Fruit fly (Drosophila melanogaster): ENCODE data around the gene Dph4.

Gene Dph4

DNA sequence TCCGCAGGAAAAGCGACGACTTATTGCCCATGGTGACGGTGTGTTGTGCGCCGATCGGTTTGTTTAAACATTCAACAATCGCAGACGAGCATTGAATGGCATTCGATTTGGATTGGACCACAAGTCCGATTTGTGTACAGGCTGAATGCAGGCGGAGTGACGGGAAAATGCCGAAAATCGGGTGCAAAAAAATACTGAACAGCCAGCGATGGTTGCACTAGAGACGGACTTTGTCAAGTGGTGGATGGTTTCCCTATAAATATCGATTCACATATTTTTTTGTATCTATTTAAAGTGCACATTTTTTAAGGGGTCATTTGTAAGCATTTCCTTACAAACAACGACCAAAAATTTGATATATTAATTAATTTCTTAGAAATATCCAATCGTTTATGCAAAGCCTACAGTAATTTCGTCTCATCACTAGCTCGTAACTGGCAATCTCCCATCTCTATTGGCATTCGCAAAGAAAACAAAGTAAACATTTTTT is 30.8 kb upstream of the Dph4 start, which contains the start of the genes elm and MED27 (continued):
- peak; percentile 84 for TF ChIP-seq bbx (GFP tag; IDR thresholded peaks at IDR 0.05; ENCODE audit: partially characterized antibody)
- no peak for TF ChIP-seq CG17568 (GFP tag; optimal IDR thresholded peaks at IDR 0.05)
- TF ChIP-seq kah (GFP tag; optimal IDR thresholded peaks at IDR 0.05), result no peak
- peak in 1 of 2 experiments; percentile 59 for TF ChIP-seq Dfd (GFP tag; optimal IDR thresholded peaks at IDR 0.05)
- peak; percentile 95 for TF ChIP-seq CG15601 (tag; optimal IDR thresholded peaks at IDR 0.05)
- TF ChIP-seq Tbp (GFP tag; optimal IDR thresholded peaks at IDR 0.05), result no peak
- peak; percentile 60; the same call in 1 of the 2 replicates for TF ChIP-seq CG1024 (GFP tag; IDR thresholded peaks at IDR 0.05)
- TF ChIP-seq oc (tag; optimal IDR thresholded peaks at IDR 0.05), result peak; percentile 67
- TF ChIP-seq ems (GFP tag; optimal IDR thresholded peaks at IDR 0.05), result peak; percentile 94
- TF ChIP-seq gcm (GFP tag; optimal IDR thresholded peaks at IDR 0.05), result peak; percentile 73
- TF ChIP-seq zen (tag; optimal IDR thresholded peaks at IDR 0.05), result peak; percentile 94
- peak; percentile 92 for TF ChIP-seq wdn (GFP tag; IDR thresholded peaks at IDR 0.05)
- peak; percentile 99 for TF ChIP-seq sens (GFP tag)
- TF ChIP-seq Dip2 (GFP tag; IDR thresholded peaks at IDR 0.05), result no peak
- TF ChIP-seq zfh1 (GFP tag; IDR thresholded peaks at IDR 0.05), result peak; percentile 94
- TF ChIP-seq CG14860 (GFP tag; IDR thresholded peaks at IDR 0.05; ENCODE audit: partially characterized antibody), result peak; percentile 94
- peak; percentile 95 for TF ChIP-seq Xrp1 (GFP tag; IDR thresholded peaks at IDR 0.05)
- peak; percentile 98 for TF ChIP-seq Dll (GFP tag; IDR thresholded peaks at IDR 0.05; ENCODE audit: partially characterized antibody)
- TF ChIP-seq slou (GFP tag; optimal IDR thresholded peaks at IDR 0.05), result peak; percentile 93
- peak; percentile 48 for TF ChIP-seq CG4707 (GFP tag; optimal IDR thresholded peaks at IDR 0.05)
- TF ChIP-seq croc (GFP tag; conservative IDR thresholded peaks at IDR 0.05), result peak; percentile 90
- peak; percentile 81 for TF ChIP-seq CG13296 (GFP tag; optimal IDR thresholded peaks at IDR 0.05)
- peak; percentile 35 for TF ChIP-seq ash1 (GFP tag; optimal IDR thresholded peaks at IDR 0.05)
- TF ChIP-seq PHDP (tag; optimal IDR thresholded peaks at IDR 0.05), result peak; percentile 90
- TF ChIP-seq NK7.1 (GFP tag; optimal IDR thresholded peaks at IDR 0.05), result peak; percentile 71
- TF ChIP-seq cato (GFP tag; optimal IDR thresholded peaks at IDR 0.05; ENCODE audit: borderline replicate concordance), result peak; percentile 91
- TF ChIP-seq CG2120 (GFP tag; optimal IDR thresholded peaks at IDR 0.05), result peak; percentile 98
- TF ChIP-seq ac (GFP tag; optimal IDR thresholded peaks at IDR 0.05), result no peak
- peak; percentile 87 for TF ChIP-seq CG16863 (GFP tag; optimal IDR thresholded peaks at IDR 0.05)
- peak; percentile 95 for TF ChIP-seq CG13424 (tag; optimal IDR thresholded peaks at IDR 0.05)
- TF ChIP-seq CG15269 (tag; optimal IDR thresholded peaks at IDR 0.05), result peak; percentile 90
- TF ChIP-seq CG16813 (GFP tag; IDR thresholded peaks at IDR 0.05; ENCODE audit: partially characterized antibody), result peak; percentile 98
- peak; percentile 90 for TF ChIP-seq sqz (GFP tag; optimal IDR thresholded peaks at IDR 0.05)
- TF ChIP-seq maf-S (GFP tag; optimal IDR thresholded peaks at IDR 0.05), result peak; percentile 89
- TF ChIP-seq Fer1 (GFP tag; optimal IDR thresholded peaks at IDR 0.05), result peak; percentile 88
- peak; percentile 90 for TF ChIP-seq unpg (GFP tag; optimal IDR thresholded peaks at IDR 0.05)
- TF ChIP-seq Mrtf (GFP tag; IDR thresholded peaks at IDR 0.05), result peak; percentile 87
- peak; percentile 99 for TF ChIP-seq Sry-δ (GFP tag; optimal IDR thresholded peaks at IDR 0.05)
- TF ChIP-seq fu2 (GFP tag; optimal IDR thresholded peaks at IDR 0.05), result peak; percentile 91
- peak; percentile 92 for TF ChIP-seq Sox102F (GFP tag; optimal IDR thresholded peaks at IDR 0.05)
- TF ChIP-seq CG10959 (GFP tag; IDR thresholded peaks at IDR 0.05), result peak; percentile 86
- TF ChIP-seq klu (GFP tag; IDR thresholded peaks at IDR 0.05), result peak; percentile 94
- TF ChIP-seq Fer3 (tag; optimal IDR thresholded peaks at IDR 0.05), result peak; percentile 89
- peak; percentile 94 for TF ChIP-seq CG9727 (GFP tag; optimal IDR thresholded peaks at IDR 0.05)
- TF ChIP-seq Antp (GFP tag; optimal IDR thresholded peaks at IDR 0.05), result peak; percentile 88
- 0 out of 2 replicates have a peak, but pooled peaks have one; percentile 42 for TF ChIP-seq bowl (GFP tag; IDR thresholded peaks at IDR 0.05)
- peak; percentile 95 for TF ChIP-seq chn (GFP tag; optimal IDR thresholded peaks at IDR 0.05)
- TF ChIP-seq Mad (GFP tag; optimal IDR thresholded peaks at IDR 0.05), result peak; percentile 94
- TF ChIP-seq dm (GFP tag; optimal IDR thresholded peaks at IDR 0.05), result peak; percentile 82
- peak; percentile 79 for TF ChIP-seq gsb (GFP tag; IDR thresholded peaks at IDR 0.05)
- peak; percentile 93 for TF ChIP-seq CG14014 (GFP tag; IDR thresholded peaks at IDR 0.05)
